Worm (Caenorhabditis elegans) whole organism, L4 larva: ENCODE results near the gene acly-2.

ENCODE experiments used
- F10B5.3 ChIP-seq: sonication (generic microtip); optimal IDR thresholded peaks from 2 replicates; lab custom pipeline; 2016; ENCODE audit warnings: mild to moderate bottlenecking, missing genetic modification characterization, missing compliant biosample characterization
- F44E2.7 ChIP-seq: fragments of 200-800 bp; sonication (Bioruptor generic); IDR thresholded peaks from 2 replicates; pipeline ENCODE4 v2.1.2; 2022; ENCODE audit warnings: missing genetic modification characterization, missing compliant biosample characterization
- Y48G9A.11 ChIP-seq: fragments of 200-800 bp; sonication (Bioruptor generic); IDR thresholded peaks from 2 replicates; pipeline ENCODE4 v1.3.6; 2022; ENCODE audit warnings: missing genetic modification reagents, missing genetic modification characterization, missing compliant biosample characterization
- Y5F2A.4 ChIP-seq: fragments of 200-800 bp; sonication (Bioruptor generic); optimal IDR thresholded peaks from 2 replicates; lab custom pipeline; 2018; ENCODE audit warnings: mild to moderate bottlenecking, missing genetic modification characterization, missing compliant biosample characterization
- aha-1 ChIP-seq: fragments of 150-350 bp; peaks from one replicate; lab custom pipeline; 2014; ENCODE audit warnings: missing biosample characterization, missing genetic modification characterization
- ama-1 ChIP-seq: fragments of 150-350 bp; optimal IDR thresholded peaks from 2 replicates; lab custom pipeline; 2014; ENCODE audit warnings: inconsistent platforms, mixed read lengths
- ceh-82 ChIP-seq: sonication (generic microtip); optimal IDR thresholded peaks from 2 replicates; lab custom pipeline; 2017; ENCODE audit warnings: missing biosample characterization, missing genetic modification characterization
- cey-2 ChIP-seq: sonication (generic microtip); optimal IDR thresholded peaks from 3 replicates; lab custom pipeline; 2017; ENCODE audit warnings: missing genetic modification characterization, mild to moderate bottlenecking, missing compliant biosample characterization, antibody characterized with exemption, borderline replicate concordance; ENCODE audit not compliant: insufficient read depth
- daf-12 ChIP-seq: fragments of 150-350 bp; optimal IDR thresholded peaks from 2 replicates; lab custom pipeline; 2014; ENCODE audit warnings: missing biosample characterization, missing genetic modification reagents, missing genetic modification characterization
- daf-16 ChIP-seq, 3 experiments: sonication (generic microtip); optimal IDR thresholded peaks; 2 replicates each; lab custom pipeline; 2016 to 2017; ENCODE audit warnings: missing genetic modification characterization in 3 of 3, missing genetic modification reagents in 3 of 3, mild to moderate bottlenecking in 2 of 3, missing compliant biosample characterization in 2 of 3, missing biosample characterization in 1 of 3, moderate library complexity in 1 of 3
- daf-8 ChIP-seq: fragments of 200-800 bp; sonication (Bioruptor generic); IDR thresholded peaks from 2 replicates; pipeline ENCODE4 v1.3.6; 2022; ENCODE audit warnings: missing genetic modification characterization, missing compliant biosample characterization
- dmd-6 ChIP-seq: fragments of 200-800 bp; sonication (Bioruptor generic); IDR thresholded peaks from 2 replicates; pipeline ENCODE4 v1.3.6; 2022; ENCODE audit warnings: missing genetic modification reagents, missing genetic modification characterization, missing compliant biosample characterization
- dpl-1 ChIP-seq: fragments of 150-350 bp; optimal IDR thresholded peaks from 2 replicates; lab custom pipeline; 2014; ENCODE audit warnings: missing biosample characterization, missing genetic modification reagents, missing genetic modification characterization
- duxl-1 ChIP-seq: sonication (generic microtip); optimal IDR thresholded peaks from 2 replicates; lab custom pipeline; 2016; ENCODE audit warnings: mild to moderate bottlenecking, missing genetic modification characterization, moderate library complexity, missing compliant biosample characterization; ENCODE audit not compliant: poor library complexity
- dve-1 ChIP-seq: sonication (generic microtip); optimal IDR thresholded peaks from 2 replicates; lab custom pipeline; 2017; ENCODE audit warnings: antibody characterized with exemption, mild to moderate bottlenecking, missing genetic modification characterization, missing compliant biosample characterization; ENCODE audit not compliant: insufficient read depth
- fos-1 ChIP-seq: fragments of 150-350 bp; optimal IDR thresholded peaks from 2 replicates; lab custom pipeline; 2014; ENCODE audit warnings: missing biosample characterization, missing genetic modification characterization
- gei-8 ChIP-seq: fragments of 200-800 bp; sonication (Bioruptor generic); optimal IDR thresholded peaks from 2 replicates; lab custom pipeline; 2018; ENCODE audit warnings: mild to moderate bottlenecking, missing genetic modification characterization, missing compliant biosample characterization
- hif-1 ChIP-seq, 2 experiments: sonication (generic microtip); optimal IDR thresholded peaks; 2 replicates each; lab custom pipeline; 2016 to 2017; ENCODE audit warnings: missing compliant biosample characterization in 2 of 2, missing genetic modification characterization in 2 of 2, missing genetic modification reagents in 2 of 2, missing genotype in 2 of 2, mild to moderate bottlenecking in 1 of 2
- hlh-30 ChIP-seq: sonication (generic microtip); optimal IDR thresholded peaks from 2 replicates; lab custom pipeline; 2017; ENCODE audit warnings: antibody characterized with exemption, mild to moderate bottlenecking, missing genetic modification characterization, missing compliant biosample characterization; ENCODE audit not compliant: insufficient read depth
- hmg-1.1 ChIP-seq: fragments of 200-800 bp; sonication (Bioruptor generic); IDR thresholded peaks from 2 replicates; pipeline ENCODE4 v1.3.6; 2022; ENCODE audit warnings: missing genetic modification reagents, missing genetic modification characterization, missing compliant biosample characterization
- lim-7 ChIP-seq: fragments of 200-800 bp; sonication (Bioruptor generic); IDR thresholded peaks from 2 replicates; pipeline ENCODE4 v1.3.6; 2022; ENCODE audit warnings: missing genetic modification characterization, missing compliant biosample characterization
- lin-1 ChIP-seq: fragments of 200-800 bp; sonication (Bioruptor generic); IDR thresholded peaks from 2 replicates; pipeline ENCODE4 v1.3.6; 2022; ENCODE audit warnings: missing genetic modification reagents, missing genetic modification characterization, missing compliant biosample characterization
- lin-13 ChIP-seq: fragments of 150-350 bp; optimal IDR thresholded peaks from 2 replicates; lab custom pipeline; 2014; ENCODE audit warnings: missing biosample characterization, missing genetic modification reagents, missing genetic modification characterization
- lin-29 ChIP-seq: fragments of 200-800 bp; sonication (Bioruptor generic); IDR thresholded peaks from 2 replicates; pipeline ENCODE4 v1.3.6; 2022; ENCODE audit warnings: missing genetic modification reagents, missing genetic modification characterization, missing compliant biosample characterization
- lin-38 ChIP-seq: fragments of 200-800 bp; sonication (Bioruptor generic); IDR thresholded peaks from 2 replicates; pipeline ENCODE4 v1.3.6; 2022; ENCODE audit warnings: missing genetic modification reagents, missing genetic modification characterization, missing compliant biosample characterization
- lir-3 ChIP-seq: sonication (generic microtip); optimal IDR thresholded peaks from 2 replicates; lab custom pipeline; 2016; ENCODE audit warnings: mild to moderate bottlenecking, missing genetic modification characterization, missing compliant biosample characterization
- lsy-2 ChIP-seq, 2 experiments: fragments of 150-350 bp in 1 of 2; sonication (generic microtip) in 1 of 2; optimal IDR thresholded peaks; 2 replicates each; lab custom pipeline; 2014 to 2017; ENCODE audit warnings: missing biosample characterization in 2 of 2, missing genetic modification characterization in 2 of 2
- madf-5 ChIP-seq, 2 experiments: fragments of 200-800 bp; sonication (Bioruptor generic); IDR thresholded peaks; 2 replicates each; pipeline ENCODE4 v1.3.6; 2022; ENCODE audit warnings: missing compliant biosample characterization in 2 of 2, missing genetic modification characterization in 2 of 2
- mdl-1 ChIP-seq, 2 experiments: fragments of 150-350 bp in 1 of 2; sonication (generic microtip) in 1 of 2; optimal IDR thresholded peaks; 2 replicates each; lab custom pipeline; 2014 to 2017; ENCODE audit warnings: missing biosample characterization in 2 of 2, missing genetic modification characterization in 2 of 2
- mep-1 ChIP-seq: fragments of 150-350 bp; sonication (generic microtip); optimal IDR thresholded peaks from 3 replicates; lab custom pipeline; 2014; ENCODE audit warnings: missing biosample characterization, missing genetic modification characterization
- mes-2 ChIP-seq: sonication (generic microtip); optimal IDR thresholded peaks from 2 replicates; lab custom pipeline; 2016; ENCODE audit warnings: missing genotype, mild to moderate bottlenecking, missing genetic modification characterization, missing compliant biosample characterization; ENCODE audit not compliant: poor library complexity, severe bottlenecking
- mxl-3 ChIP-seq: fragments of 200-800 bp; sonication (Bioruptor generic); optimal IDR thresholded peaks from 2 replicates; lab custom pipeline; 2018; ENCODE audit warnings: mild to moderate bottlenecking, missing genetic modification characterization, missing compliant biosample characterization
- nhr-10 ChIP-seq: fragments of 150-350 bp; optimal IDR thresholded peaks from 2 replicates; lab custom pipeline; 2014; ENCODE audit warnings: missing biosample characterization, missing genetic modification characterization
- nhr-102 ChIP-seq: sonication (generic microtip); optimal IDR thresholded peaks from 2 replicates; lab custom pipeline; 2016; ENCODE audit warnings: mild to moderate bottlenecking, missing genetic modification characterization, moderate library complexity, missing compliant biosample characterization
- nhr-11 ChIP-seq: fragments of 150-350 bp; optimal IDR thresholded peaks from 2 replicates; lab custom pipeline; 2014; ENCODE audit warnings: missing biosample characterization, missing genetic modification characterization
- nhr-25 ChIP-seq: sonication (generic microtip); optimal IDR thresholded peaks from 2 replicates; lab custom pipeline; 2017; ENCODE audit warnings: missing genetic modification characterization, mild to moderate bottlenecking, missing compliant biosample characterization, antibody characterized with exemption, moderate library complexity, borderline replicate concordance; ENCODE audit not compliant: insufficient read depth
- nhr-41 ChIP-seq: fragments of 200-800 bp; sonication (Bioruptor generic); IDR thresholded peaks from 2 replicates; pipeline ENCODE4 v1.3.6; 2022; ENCODE audit warnings: missing genetic modification reagents, missing genetic modification characterization, missing compliant biosample characterization
- nhr-48 ChIP-seq: sonication (generic microtip); optimal IDR thresholded peaks from 2 replicates; lab custom pipeline; 2016; ENCODE audit warnings: mild to moderate bottlenecking, missing genetic modification characterization, missing compliant biosample characterization
- nhr-6 ChIP-seq: fragments of 150-350 bp; optimal IDR thresholded peaks from 2 replicates; lab custom pipeline; 2014; ENCODE audit warnings: missing biosample characterization, missing genetic modification characterization
- nhr-76 ChIP-seq: fragments of 150-350 bp; optimal IDR thresholded peaks from 2 replicates; lab custom pipeline; 2014; ENCODE audit warnings: missing biosample characterization, missing genetic modification characterization
- nhr-77 ChIP-seq: fragments of 150-350 bp; optimal IDR thresholded peaks from 2 replicates; lab custom pipeline; 2014; ENCODE audit warnings: missing biosample characterization, missing genetic modification characterization
- saeg-2 ChIP-seq: fragments of 200-800 bp; sonication (Bioruptor generic); IDR thresholded peaks from 2 replicates; pipeline ENCODE4 v1.3.6; 2022; ENCODE audit warnings: missing genetic modification reagents, missing genetic modification characterization, missing compliant biosample characterization
- snpc-4 ChIP-seq: fragments of 150-350 bp; optimal IDR thresholded peaks from 2 replicates; lab custom pipeline; 2014; ENCODE audit warnings: missing biosample characterization, missing genetic modification characterization
- tra-1 ChIP-seq: fragments of 200-800 bp; sonication (Bioruptor generic); IDR thresholded peaks from 2 replicates; pipeline ENCODE4 v1.3.6; 2022; ENCODE audit warnings: missing genetic modification reagents, missing genetic modification characterization, missing compliant biosample characterization
- unc-39 ChIP-seq: sonication (generic microtip); optimal IDR thresholded peaks from 2 replicates; lab custom pipeline; 2017; ENCODE audit warnings: missing biosample characterization, missing genetic modification characterization
- unc-62 ChIP-seq, 3 experiments: fragments of 150-350 bp in 1 of 3; sonication (generic microtip); optimal IDR thresholded peaks in 2 of 3; peaks in 1 of 3; 1 replicate in 1 of 3; 2 replicates in 2 of 3; lab custom pipeline; 2014 to 2017; ENCODE audit warnings: missing biosample characterization in 3 of 3, missing genetic modification characterization in 3 of 3, missing genetic modification reagents in 3 of 3, missing genotype in 1 of 3
- zip-2 ChIP-seq: fragments of 150-350 bp; optimal IDR thresholded peaks from 2 replicates; lab custom pipeline; 2014; ENCODE audit warnings: missing biosample characterization, missing genetic modification characterization

acly-2 gene

ce11 chrV:13075432-13075831 is 40.9 kb upstream of the acly-2 start:
- peak in 1 of 2 experiments; percentile 14 for TF ChIP-seq unc-62 (GFP tag; optimal IDR thresholded peaks at IDR 0.05 in 1 of 2; lab: Kevin White, UChicago)
- no peak for TF ChIP-seq unc-62 (tag; optimal IDR thresholded peaks at IDR 0.05; lab: Kevin White, UChicago)
- TF ChIP-seq ama-1 (lab: Kevin White, UChicago) = no peak
- TF ChIP-seq, all 104 proteins: peak for 1

- peak; percentile 86 for TF ChIP-seq dmd-6 (GFP tag; lab: Robert Waterston, UW)
- peak; percentile 94 for TF ChIP-seq dve-1 (tag; lab: Kevin White, UChicago)
- peak; percentile 86 for TF ChIP-seq cey-2 (tag; lab: Kevin White, UChicago)
- TF ChIP-seq nhr-77 (tag; lab: Kevin White, UChicago) = peak; percentile 55
- TF ChIP-seq nhr-41 (GFP tag; lab: Robert Waterston, UW) = no peak
- TF ChIP-seq tra-1 (GFP tag; lab: Robert Waterston, UW) = peak; percentile 74
- TF ChIP-seq nhr-11 (tag; lab: Kevin White, UChicago) = peak; percentile 41
- TF ChIP-seq mdl-1 (tag; optimal IDR thresholded peaks at IDR 0.05; lab: Kevin White, UChicago) = peak; percentile 78 to 94
- TF ChIP-seq F44E2.7 = no peak
- TF ChIP-seq nhr-48 (tag; lab: Kevin White, UChicago) = peak; percentile 90
- TF ChIP-seq Y5F2A.4 (GFP tag; lab: Kevin White, UChicago) = no peak
- no peak for TF ChIP-seq daf-12 (tag; lab: Kevin White, UChicago)
- TF ChIP-seq Y48G9A.11 = no peak
- TF ChIP-seq zip-2 (tag; lab: Kevin White, UChicago) = no peak
- no peak for TF ChIP-seq unc-39
- TF ChIP-seq mes-2 (tag; lab: Kevin White, UChicago) = no peak
- peak; percentile 16 for TF ChIP-seq lin-13
- peak in 1 of 2 experiments; percentile 7 for TF ChIP-seq hif-1 (tag; optimal IDR thresholded peaks at IDR 0.05; lab: Kevin White, UChicago)
- peak; percentile 31 for TF ChIP-seq nhr-10
- no peak for TF ChIP-seq lin-38 (GFP tag; lab: Robert Waterston, UW)
- TF ChIP-seq nhr-6 (tag; lab: Kevin White, UChicago) = peak; percentile 57
- peak; percentile 60 for TF ChIP-seq nhr-76 (tag; lab: Kevin White, UChicago)
- TF ChIP-seq hmg-1.1 (GFP tag; lab: Robert Waterston, UW) = no peak
- TF ChIP-seq fos-1 = no peak
- TF ChIP-seq madf-5 (GFP tag; IDR thresholded peaks at IDR 0.05; lab: Robert Waterston, UW) = no peak
- peak; percentile 91 for TF ChIP-seq mxl-3 (GFP tag; lab: Kevin White, UChicago)
- TF ChIP-seq lin-29 (GFP tag; lab: Robert Waterston, UW) = no peak
- no peak for TF ChIP-seq ceh-82
- TF ChIP-seq daf-8 (GFP tag; lab: Robert Waterston, UW) = no peak
- peak; percentile 78 for TF ChIP-seq nhr-25 (tag; lab: Kevin White, UChicago)
- peak; percentile 27 for TF ChIP-seq dpl-1 (GFP tag; lab: Kevin White, UChicago)
- TF ChIP-seq F10B5.3 (tag; lab: Kevin White, UChicago) = no peak
- TF ChIP-seq nhr-102 (tag; lab: Kevin White, UChicago) = peak; percentile 36
- peak; percentile 47; the same call in 1 of the 2 replicates for TF ChIP-seq lin-1 (GFP tag; lab: Robert Waterston, UW)
- TF ChIP-seq mep-1 = peak; percentile 71
- peak; percentile 79 for TF ChIP-seq gei-8 (GFP tag; lab: Kevin White, UChicago)
- TF ChIP-seq duxl-1 (tag; lab: Kevin White, UChicago) = no peak
- no peak for TF ChIP-seq snpc-4 (tag; lab: Kevin White, UChicago)
- TF ChIP-seq saeg-2 (GFP tag; lab: Robert Waterston, UW) = no peak
- no peak for TF ChIP-seq lim-7 (GFP tag; lab: Robert Waterston, UW)
- no peak for TF ChIP-seq daf-16 (GFP tag; optimal IDR thresholded peaks at IDR 0.05; lab: Kevin White, UChicago)
- TF ChIP-seq daf-16 (tag; optimal IDR thresholded peaks at IDR 0.05; lab: Kevin White, UChicago) = peak; percentile 53
- TF ChIP-seq hlh-30 (tag; lab: Kevin White, UChicago) = peak; percentile 75
- peak; percentile 91 for TF ChIP-seq aha-1
- TF ChIP-seq lir-3 (tag; lab: Kevin White, UChicago) = no peak
- TF ChIP-seq lsy-2 (tag; optimal IDR thresholded peaks at IDR 0.05; lab: Kevin White, UChicago) = peak; percentile 47 to 51
Observed at ce11 chrV:13081197-13081747, 35.0 kb upstream of the acly-2 start.
